Worm (Caenorhabditis elegans): ENCODE data around the gene twk-4.

ce11 chrII:9143795-9144194 is 50.3 kb downstream of the twk-4 start:
- no peak for TF ChIP-seq lir-3 (tag; optimal IDR thresholded peaks at IDR 0.05)
- no peak for TF ChIP-seq F49E8.2 (tag; optimal IDR thresholded peaks at IDR 0.05; ENCODE audit: borderline replicate concordance)
- TF ChIP-seq nhr-77 (tag; optimal IDR thresholded peaks at IDR 0.05): no peak
- no peak for TF ChIP-seq zfp-2 (tag; optimal IDR thresholded peaks at IDR 0.05)
